Fruit fly (Drosophila melanogaster) Kc167 (cell line): ENCODE data around the gene CG3764.

ENCODE experiments used
- h ChIP-seq: fragments of >200 bp; optimal IDR thresholded peaks from 3 replicates; lab custom pipeline; 2018; ENCODE audit warnings: missing external identifiers
- insv ChIP-seq: fragments of >200 bp; optimal IDR thresholded peaks from 3 replicates; lab custom pipeline; 2018; ENCODE audit warnings: missing external identifiers
- psq ChIP-seq: fragments of >200 bp; optimal IDR thresholded peaks from 2 replicates; lab custom pipeline; 2017; ENCODE audit warnings: missing external identifiers
- ttk ChIP-seq: sonication (Bioruptor generic); optimal IDR thresholded peaks from 2 replicates; lab custom pipeline; 2017; ENCODE audit warnings: missing external identifiers

DNA sequence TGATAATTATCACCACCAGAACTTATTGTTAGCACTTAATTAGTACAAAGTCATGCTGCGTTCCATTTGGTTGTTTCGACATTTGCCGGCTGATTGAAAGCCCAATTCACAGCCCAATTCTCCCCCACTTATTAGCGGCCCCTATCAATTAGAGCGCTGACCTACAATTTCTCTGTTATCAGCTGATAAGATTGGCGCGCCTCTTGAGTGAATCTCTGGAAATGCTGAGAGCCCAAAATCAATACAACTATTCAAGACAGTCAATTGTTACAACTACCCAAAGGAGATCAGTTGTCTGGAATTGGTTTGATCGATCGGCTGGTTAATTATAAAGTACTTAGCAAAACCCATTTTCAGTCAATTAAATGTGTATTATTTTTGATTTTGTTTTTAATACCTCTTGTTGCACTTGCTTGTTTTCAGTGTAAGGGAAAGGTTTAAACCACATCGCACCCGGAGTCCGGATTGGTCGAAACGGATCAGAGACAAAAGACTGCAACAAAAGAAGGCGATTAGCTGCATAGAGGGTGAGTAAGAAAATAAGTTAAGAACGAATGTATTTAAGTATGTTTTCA, 27.5 kb downstream of the CG3764 start:
- TF ChIP-seq h (lab: Kevin White, UChicago) (no peak), insv (lab: Kevin White, UChicago) (no peak), psq (lab: Kevin White, UChicago) (no peak), ttk (no peak)
